Worm (Caenorhabditis elegans): ENCODE data around the gene C18B2.3.
A peak's percentile ranks its signal among the peaks of the same experiment; 100 is the strongest.

The C18B2.3 gene

DNA sequence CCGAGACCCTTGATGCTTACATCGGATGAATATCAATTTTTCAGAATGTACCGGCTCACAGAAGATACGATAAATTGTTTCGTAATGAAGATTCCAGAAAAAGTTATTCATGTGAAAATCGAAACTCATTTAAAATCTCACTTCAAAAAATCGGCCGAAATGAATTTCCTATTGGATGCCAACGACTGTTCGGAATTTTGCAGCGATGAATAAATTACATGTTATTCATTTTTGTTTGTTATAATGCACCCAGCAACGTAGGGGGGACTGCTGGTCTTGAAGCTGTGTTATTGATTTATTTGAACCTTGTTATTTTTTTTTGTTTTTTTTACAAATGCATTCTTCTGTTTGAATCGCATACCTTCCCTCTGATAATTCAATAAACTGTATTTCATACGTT lies 34.8 kb upstream of the C18B2.3 start:
- TF ChIP-seq mab-9 (GFP tag; IDR thresholded peaks at IDR 0.05) (no peak), nhr-90 (tag; optimal IDR thresholded peaks at IDR 0.05; ENCODE audit: poor library complexity) (no peak), sptf-1 (tag; optimal IDR thresholded peaks at IDR 0.05) (no peak), sup-37 (GFP tag; optimal IDR thresholded peaks at IDR 0.05) (no peak), dsc-1 (tag; optimal IDR thresholded peaks at IDR 0.05) (no peak), nhr-84 (tag; optimal IDR thresholded peaks at IDR 0.05) (no peak), nhr-11 (tag; optimal IDR thresholded peaks at IDR 0.05) (no peak), ztf-11 (tag; optimal IDR thresholded peaks at IDR 0.05) (no peak), elt-2 (tag; optimal IDR thresholded peaks at IDR 0.05) (no peak), lir-3 (tag; optimal IDR thresholded peaks at IDR 0.05; ENCODE audit: poor library complexity) (no peak), nhr-47 (tag; optimal IDR thresholded peaks at IDR 0.05) (no peak), mep-1 (tag; optimal IDR thresholded peaks at IDR 0.05) (no peak), zag-1 (tag; optimal IDR thresholded peaks at IDR 0.05) (no peak), C34B4.2 (tag; optimal IDR thresholded peaks at IDR 0.05) (no peak), fos-1 (tag; optimal IDR thresholded peaks at IDR 0.05) (no peak), fkh-10 (GFP tag; optimal IDR thresholded peaks at IDR 0.05) (no peak), hlh-4 (tag; optimal IDR thresholded peaks at IDR 0.05) (no peak), ets-5 (GFP tag; IDR thresholded peaks at IDR 0.05) (no peak)

DNA sequence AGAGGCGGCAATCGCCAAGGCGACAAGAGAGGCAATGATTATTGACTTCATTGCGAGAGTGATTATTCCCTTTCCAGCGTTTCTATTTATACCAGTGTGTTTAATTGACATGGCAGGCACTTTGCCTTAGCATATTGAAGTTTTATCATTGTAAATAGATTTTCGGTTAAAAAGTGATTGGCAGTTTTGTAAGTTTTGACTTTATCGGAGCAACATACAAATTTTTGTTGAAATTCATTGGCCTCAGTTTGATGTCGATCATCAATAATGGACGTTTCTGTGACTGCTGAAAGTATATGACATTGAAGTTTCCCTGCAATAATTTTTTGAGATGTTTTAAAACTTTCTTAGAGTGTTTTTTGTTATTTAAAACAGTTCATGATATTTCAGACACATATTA lies 29.1 kb upstream of the C18B2.3 start, which contains the start of gene vit-3:
vit-3 (minus strand) TSS at position 60 of the 400 bp plus-strand sequence.
- TF ChIP-seq dsc-1 (tag; optimal IDR thresholded peaks at IDR 0.05), result no peak
- no peak for TF ChIP-seq lin-39 (tag; optimal IDR thresholded peaks at IDR 0.05)
- no peak for TF ChIP-seq C04F5.9 (tag; optimal IDR thresholded peaks at IDR 0.05)
- no peak for TF ChIP-seq sptf-1 (tag; optimal IDR thresholded peaks at IDR 0.05)
- no peak for TF ChIP-seq nhr-12 (tag; optimal IDR thresholded peaks at IDR 0.05)
- TF ChIP-seq aha-1 (tag; optimal IDR thresholded peaks at IDR 0.05), result no peak
- TF ChIP-seq nhr-19 (GFP tag; conservative IDR thresholded peaks at IDR 0.05), result no peak
- TF ChIP-seq fkh-4 (tag; optimal IDR thresholded peaks at IDR 0.05; ENCODE audit: borderline replicate concordance), result no peak
- no peak for TF ChIP-seq rnt-1 (tag; optimal IDR thresholded peaks at IDR 0.05)
- TF ChIP-seq zip-4 (GFP tag; optimal IDR thresholded peaks at IDR 0.05), result no peak
- TF ChIP-seq mab-9 (GFP tag; IDR thresholded peaks at IDR 0.05), result no peak
- no peak for TF ChIP-seq unc-130 (tag; optimal IDR thresholded peaks at IDR 0.05)
- no peak for TF ChIP-seq sup-37 (GFP tag; optimal IDR thresholded peaks at IDR 0.05)
- TF ChIP-seq aly-2 (tag; optimal IDR thresholded peaks at IDR 0.05), result no peak

DNA sequence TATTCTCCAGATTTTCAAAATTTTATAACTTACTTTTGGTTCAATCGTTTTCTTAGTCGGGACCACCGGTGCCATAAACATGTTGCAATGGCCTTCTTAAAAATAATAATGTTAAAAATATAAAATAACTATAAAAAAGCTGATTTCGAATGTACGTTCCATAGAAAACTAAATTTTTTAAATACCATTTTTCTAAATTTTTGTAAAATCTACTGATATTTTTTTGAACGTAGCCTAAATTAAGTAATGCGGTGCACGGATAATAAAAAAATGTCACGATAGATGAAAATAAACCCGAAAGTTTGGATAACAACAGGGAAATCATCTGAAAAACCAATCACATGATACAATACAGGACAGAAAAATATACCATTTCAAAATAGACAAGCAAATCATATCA lies 28.1 kb upstream of the C18B2.3 start, which contains the start of gene T27A10.5:
T27A10.5 (minus strand) TSS at position 101 of the 400 bp plus-strand sequence.
- TF ChIP-seq ceh-90 (tag; optimal IDR thresholded peaks at IDR 0.05), result no peak
- TF ChIP-seq ceh-88 (GFP tag; IDR thresholded peaks at IDR 0.05), result no peak
- TF ChIP-seq C16A3.4 (tag; optimal IDR thresholded peaks at IDR 0.05), result no peak

DNA sequence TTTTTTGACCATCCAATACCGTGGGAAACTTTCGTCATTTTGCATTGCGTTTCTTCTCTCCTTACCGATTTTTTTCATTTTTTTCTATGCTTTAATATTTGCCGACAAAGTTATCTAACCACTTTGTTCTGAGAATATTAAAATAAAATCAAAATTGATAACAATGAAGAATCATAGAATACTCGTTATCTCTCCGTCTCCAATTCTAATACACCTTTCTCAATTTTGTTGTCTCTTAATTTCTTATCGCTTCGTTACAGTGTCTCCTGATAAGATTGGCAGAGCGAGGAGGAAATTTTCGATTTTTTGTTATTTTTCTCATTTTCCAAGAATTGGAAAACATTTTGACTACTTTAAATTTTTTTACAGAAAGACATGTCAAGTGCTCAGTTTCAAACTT lies 25.4 kb upstream of the C18B2.3 start, which contains the start of gene ckc-1:
ckc-1 (plus strand) TSS at position 368 of the 400 bp plus-strand sequence.
- TF ChIP-seq pqm-1 (tag; optimal IDR thresholded peaks at IDR 0.05) (peak; percentile 87), nhr-71 (tag; optimal IDR thresholded peaks at IDR 0.05) (peak; percentile 10), elt-2 (tag; optimal IDR thresholded peaks at IDR 0.05) (peak; percentile 98), tlp-1 (tag; optimal IDR thresholded peaks at IDR 0.05) (peak; percentile 43), nhr-47 (tag; optimal IDR thresholded peaks at IDR 0.05) (no peak), lir-3 (tag; optimal IDR thresholded peaks at IDR 0.05; ENCODE audit: poor library complexity) (no peak), lsy-2 (tag; optimal IDR thresholded peaks at IDR 0.05) (peak in 1 of 2 experiments; percentile 36), nhr-237 (tag; optimal IDR thresholded peaks at IDR 0.05) (no peak), ceh-88 (GFP tag; IDR thresholded peaks at IDR 0.05) (no peak), unc-86 (tag; optimal IDR thresholded peaks at IDR 0.05) (no peak), lin-35 (GFP tag; optimal IDR thresholded peaks at IDR 0.05) (peak in 1 of 2 experiments; percentile 35), lin-14 (GFP tag; optimal IDR thresholded peaks at IDR 0.05) (peak; percentile 29), dpl-1 (GFP tag; optimal IDR thresholded peaks at IDR 0.05) (no peak), elt-3 (tag; optimal IDR thresholded peaks at IDR 0.05) (peak in 3 of 6 experiments; percentile 13 to 63 (median 33)), mep-1 (tag; optimal IDR thresholded peaks at IDR 0.05) (peak; percentile 6), nhr-90 (tag; optimal IDR thresholded peaks at IDR 0.05; ENCODE audit: poor library complexity) (peak; percentile 31)

All from whole organism, L1 larva.